Worm (Caenorhabditis elegans) whole organism, early embryonic: ENCODE data around the gene akt-1.

Experiments
- B0310.2 ChIP-seq: sonication (generic microtip); optimal IDR thresholded peaks from 2 replicates; lab custom pipeline; 2016; ENCODE audit warnings: mild to moderate bottlenecking, missing genetic modification characterization, missing compliant biosample characterization
- F13C5.2 ChIP-seq: sonication (generic microtip); optimal IDR thresholded peaks from 2 replicates; lab custom pipeline; 2017; ENCODE audit warnings: mild to moderate bottlenecking, missing genetic modification characterization, inconsistent platforms, missing compliant biosample characterization
- aly-1 ChIP-seq: sonication (generic microtip); optimal IDR thresholded peaks from 2 replicates; lab custom pipeline; 2016; ENCODE audit warnings: missing genetic modification characterization, missing compliant biosample characterization
- ama-1 ChIP-seq: fragments of 150-350 bp; optimal IDR thresholded peaks from 2 replicates; lab custom pipeline; 2014
- ceh-13 ChIP-seq: fragments of 200-800 bp; sonication (Bioruptor generic); optimal IDR thresholded peaks from 2 replicates; lab custom pipeline; 2018; ENCODE audit warnings: mild to moderate bottlenecking, missing genetic modification characterization, missing compliant biosample characterization
- ceh-36 ChIP-seq: sonication (generic microtip); optimal IDR thresholded peaks from 2 replicates; lab custom pipeline; 2016; ENCODE audit warnings: missing genetic modification characterization, inconsistent platforms, missing compliant biosample characterization
- ets-7 ChIP-seq: sonication (generic microtip); optimal IDR thresholded peaks from 2 replicates; lab custom pipeline; 2016; ENCODE audit warnings: missing genotype, missing genetic modification characterization, missing compliant biosample characterization
- flt-1 ChIP-seq: fragments of 200-800 bp; sonication (Bioruptor generic); IDR thresholded peaks from 2 replicates; pipeline ENCODE4 v1.3.6; 2022; ENCODE audit warnings: missing genetic modification characterization, missing compliant biosample characterization
- hmbx-1 ChIP-seq: sonication (generic microtip); optimal IDR thresholded peaks from 2 replicates; lab custom pipeline; 2016; ENCODE audit warnings: mild to moderate bottlenecking, missing genetic modification characterization, missing compliant biosample characterization
- hmg-4 ChIP-seq: fragments of 200-800 bp; sonication (Bioruptor generic); optimal IDR thresholded peaks from 2 replicates; lab custom pipeline; 2018; ENCODE audit warnings: mild to moderate bottlenecking, missing genetic modification characterization, missing compliant biosample characterization
- hnd-1 ChIP-seq: sonication (generic microtip); optimal IDR thresholded peaks from 2 replicates; lab custom pipeline; 2016; ENCODE audit warnings: missing genetic modification characterization, missing compliant biosample characterization
- pes-1 ChIP-seq: fragments of 200-800 bp; sonication (Bioruptor generic); IDR thresholded peaks from 2 replicates; pipeline ENCODE4 v1.3.6; 2022; ENCODE audit warnings: missing genetic modification reagents, missing genetic modification characterization, missing compliant biosample characterization
- scrt-1 ChIP-seq: fragments of 200-800 bp; sonication (Bioruptor generic); IDR thresholded peaks from 2 replicates; pipeline ENCODE4 v1.3.6; 2022; ENCODE audit warnings: missing genetic modification characterization, missing compliant biosample characterization
- sea-1 ChIP-seq: fragments of 200-800 bp; sonication (Bioruptor generic); conservative IDR thresholded peaks from 2 replicates; pipeline ENCODE4 v1.3.6; 2022; ENCODE audit warnings: missing genetic modification characterization, missing compliant biosample characterization
- tbx-11 ChIP-seq: fragments of 200-800 bp; sonication (Bioruptor generic); IDR thresholded peaks from 2 replicates; pipeline ENCODE4 v1.3.6; 2022; ENCODE audit warnings: missing genetic modification characterization, missing compliant biosample characterization
- tbx-37 ChIP-seq: fragments of 200-800 bp; sonication (Bioruptor generic); conservative IDR thresholded peaks from 2 replicates; pipeline ENCODE4 v1.3.6; 2022; ENCODE audit warnings: missing genetic modification reagents, missing genetic modification characterization, missing compliant biosample characterization
- tra-4 ChIP-seq: sonication (generic microtip); optimal IDR thresholded peaks from 2 replicates; lab custom pipeline; 2017; ENCODE audit warnings: missing genetic modification characterization, missing compliant biosample characterization

The akt-1 gene

ce11 chrV:10248255-10248979 lies at the start of gene akt-1:
Gene akt-1 (plus strand): TSS chrV:10248905.
- no peak for TF ChIP-seq hnd-1 (tag; lab: Kevin White, UChicago)
- no peak for TF ChIP-seq F13C5.2 (tag; lab: Kevin White, UChicago)
- no peak for TF ChIP-seq pes-1 (GFP tag; lab: Robert Waterston, UW)
- no peak for TF ChIP-seq hmbx-1 (tag; lab: Kevin White, UChicago)
- TF ChIP-seq sea-1 (GFP tag; lab: Robert Waterston, UW) = no peak
- no peak for TF ChIP-seq B0310.2 (tag; lab: Kevin White, UChicago)
- TF ChIP-seq ceh-13 (GFP tag; lab: Kevin White, UChicago) = no peak
- TF ChIP-seq tbx-11 = no peak
- no peak for TF ChIP-seq ama-1 (lab: Kevin White, UChicago)
- no peak for TF ChIP-seq flt-1 (GFP tag; lab: Robert Waterston, UW)

- TF ChIP-seq flt-1 (GFP tag; lab: Robert Waterston, UW) (no peak), scrt-1 (no peak), tbx-11 (no peak), hmbx-1 (tag; lab: Kevin White, UChicago) (no peak), ceh-13 (GFP tag; lab: Kevin White, UChicago) (no peak), tra-4 (tag; lab: Kevin White, UChicago) (no peak), tbx-37 (GFP tag; lab: Robert Waterston, UW) (no peak), hnd-1 (tag; lab: Kevin White, UChicago) (no peak), pes-1 (GFP tag; lab: Robert Waterston, UW) (no peak), aly-1 (no peak), ets-7 (tag; lab: Kevin White, UChicago) (no peak), hmg-4 (GFP tag; lab: Kevin White, UChicago) (no peak), F13C5.2 (tag; lab: Kevin White, UChicago) (no peak), sea-1 (GFP tag; lab: Robert Waterston, UW) (no peak)
These were observed 46.8 kb upstream of the akt-1 start, which contains the start of gene ZK856.7 for ce11 chrV:10201913-10202312. Gene ZK856.7 (plus strand): TSS chrV:10202098.

DNA sequence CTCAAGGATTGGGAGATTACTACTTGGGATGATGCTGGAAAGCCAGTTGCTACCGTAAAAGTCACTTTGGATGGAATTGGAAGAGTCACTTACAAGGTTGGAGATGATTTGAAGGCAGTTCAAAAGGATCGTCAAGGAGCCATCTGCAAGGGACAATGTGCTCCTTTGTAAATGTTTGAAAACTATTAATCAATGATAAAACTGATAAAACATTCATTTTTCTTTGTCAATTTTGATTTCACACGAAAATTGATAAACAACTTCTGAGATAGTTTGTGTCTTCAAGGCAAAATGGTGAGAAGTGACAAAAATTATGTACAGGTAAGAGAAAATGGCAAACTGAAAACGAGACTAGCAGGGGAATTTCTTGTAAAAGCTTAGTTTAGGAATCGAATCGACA lies 46.4 kb upstream of the akt-1 start:
- TF ChIP-seq ceh-36 (no peak), ama-1 (lab: Kevin White, UChicago) (no peak), ceh-13 (GFP tag; lab: Kevin White, UChicago) (no peak), B0310.2 (tag; lab: Kevin White, UChicago) (no peak), aly-1 (no peak), F13C5.2 (tag; lab: Kevin White, UChicago) (no peak), sea-1 (GFP tag; lab: Robert Waterston, UW) (no peak), ets-7 (tag; lab: Kevin White, UChicago) (no peak), hnd-1 (tag; lab: Kevin White, UChicago) (no peak)

DNA sequence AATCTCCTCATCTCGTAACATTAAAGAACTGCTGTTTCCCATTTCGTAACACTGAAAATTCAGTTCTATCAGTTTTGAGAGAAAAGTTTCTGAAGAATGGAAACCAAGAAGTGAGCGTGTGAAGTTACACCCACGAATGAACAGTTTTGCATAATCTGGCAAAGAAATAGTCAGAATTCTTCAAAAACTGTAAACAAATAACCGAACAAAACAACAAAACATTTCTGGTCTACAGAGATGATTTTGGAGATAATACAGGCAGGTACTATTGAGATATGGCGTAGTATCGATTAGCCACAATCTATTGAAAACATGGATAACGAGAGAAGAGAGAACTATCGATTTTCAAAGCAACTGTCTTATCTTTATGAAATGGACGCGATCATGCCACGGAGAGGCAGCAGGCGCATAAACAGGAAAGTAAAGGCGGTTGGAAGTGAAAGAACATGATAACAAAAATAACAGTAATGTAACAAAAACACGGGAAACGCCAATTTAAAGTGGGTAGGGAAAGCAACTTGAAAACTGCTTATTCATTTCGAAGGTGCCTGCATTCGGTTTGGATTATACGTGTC lies 45.2 kb upstream of the akt-1 start, which contains the start of gene chpf-1:
TSS of gene chpf-1 (minus strand) at position 51 of the 575 bp plus-strand sequence.
- TF ChIP-seq tra-4 (tag; lab: Kevin White, UChicago) (no peak), B0310.2 (tag; lab: Kevin White, UChicago) (no peak), hmbx-1 (tag; lab: Kevin White, UChicago) (no peak), scrt-1 (no peak), ceh-13 (GFP tag; lab: Kevin White, UChicago) (no peak), hnd-1 (tag; lab: Kevin White, UChicago) (no peak), F13C5.2 (tag; lab: Kevin White, UChicago) (no peak), aly-1 (no peak), ets-7 (tag; lab: Kevin White, UChicago) (no peak), tbx-37 (GFP tag; lab: Robert Waterston, UW) (no peak), pes-1 (GFP tag; lab: Robert Waterston, UW) (no peak), tbx-11 (no peak), sea-1 (GFP tag; lab: Robert Waterston, UW) (no peak)

ce11 chrV:10204863-10205338 lies 43.8 kb upstream of the akt-1 start, which contains the start of the genes ZK856.19 and ZK856.11:
Gene ZK856.19 (minus strand): TSS chrV:10204913.
Gene ZK856.11 (minus strand): TSS chrV:10204938.
- no peak for TF ChIP-seq tbx-11
- no peak for TF ChIP-seq ama-1 (lab: Kevin White, UChicago)
- no peak for TF ChIP-seq hmg-4 (GFP tag; lab: Kevin White, UChicago)
- no peak for TF ChIP-seq hnd-1 (tag; lab: Kevin White, UChicago)
- no peak for TF ChIP-seq F13C5.2 (tag; lab: Kevin White, UChicago)
- no peak for TF ChIP-seq ceh-13 (GFP tag; lab: Kevin White, UChicago)
- TF ChIP-seq pes-1 (GFP tag; lab: Robert Waterston, UW) = no peak
- no peak for TF ChIP-seq ceh-36
- TF ChIP-seq tbx-37 (GFP tag; lab: Robert Waterston, UW) = no peak
- no peak for TF ChIP-seq flt-1 (GFP tag; lab: Robert Waterston, UW)
- no peak for TF ChIP-seq sea-1 (GFP tag; lab: Robert Waterston, UW)
- TF ChIP-seq tra-4 (tag; lab: Kevin White, UChicago) = no peak
- no peak for TF ChIP-seq B0310.2 (tag; lab: Kevin White, UChicago)
- TF ChIP-seq scrt-1 = no peak
- no peak for TF ChIP-seq ets-7 (tag; lab: Kevin White, UChicago)

ce11 chrV:10205483-10205882 lies 43.2 kb upstream of the akt-1 start, which contains the start of gene ZK856.16:
Gene ZK856.16 (minus strand): TSS chrV:10205583.
- TF ChIP-seq sea-1 (GFP tag; lab: Robert Waterston, UW) (no peak), ceh-13 (GFP tag; lab: Kevin White, UChicago) (no peak), flt-1 (GFP tag; lab: Robert Waterston, UW) (no peak), hmg-4 (GFP tag; lab: Kevin White, UChicago) (no peak), ets-7 (tag; lab: Kevin White, UChicago) (no peak), pes-1 (GFP tag; lab: Robert Waterston, UW) (no peak), ceh-36 (no peak), hmbx-1 (tag; lab: Kevin White, UChicago) (no peak)
